Worm (Caenorhabditis elegans) whole organism, mixed stage, embryonic: ENCODE data around the gene grl-25.

Experiments used
- M03D4.4 ChIP-seq: sonication (generic microtip); optimal IDR thresholded peaks from 2 replicates; lab custom pipeline; 2017; ENCODE audit warnings: mild to moderate bottlenecking, missing genetic modification characterization, missing compliant biosample characterization
- lin-13 ChIP-seq: fragments of 150-350 bp; optimal IDR thresholded peaks from 2 replicates; lab custom pipeline; 2014; ENCODE audit warnings: missing biosample characterization, missing genetic modification characterization
- nhr-76 ChIP-seq: sonication (generic microtip); optimal IDR thresholded peaks from 2 replicates; lab custom pipeline; 2017; ENCODE audit warnings: missing biosample characterization, missing genetic modification characterization
- pha-4 ChIP-seq: fragments of 150-350 bp; optimal IDR thresholded peaks from 2 replicates; lab custom pipeline; 2018; ENCODE audit warnings: missing biosample characterization, missing genetic modification reagents, missing genetic modification characterization
- unc-62 ChIP-seq: fragments of 150-350 bp; optimal IDR thresholded peaks from 2 replicates; lab custom pipeline; 2014; ENCODE audit warnings: missing biosample characterization, missing genetic modification reagents, missing genetic modification characterization

ce11 chrIII:9001491-9001890 is 39.4 kb downstream of the grl-25 start:
- no peak for TF ChIP-seq lin-13 (tag; lab: Kevin White, UChicago)
- TF ChIP-seq M03D4.4 (tag; lab: Kevin White, UChicago): no peak
- TF ChIP-seq unc-62: no peak
- TF ChIP-seq pha-4 (tag; lab: Kevin White, UChicago): no peak
- TF ChIP-seq nhr-76 (tag; lab: Kevin White, UChicago): no peak
